In the genomic region with DNA sequence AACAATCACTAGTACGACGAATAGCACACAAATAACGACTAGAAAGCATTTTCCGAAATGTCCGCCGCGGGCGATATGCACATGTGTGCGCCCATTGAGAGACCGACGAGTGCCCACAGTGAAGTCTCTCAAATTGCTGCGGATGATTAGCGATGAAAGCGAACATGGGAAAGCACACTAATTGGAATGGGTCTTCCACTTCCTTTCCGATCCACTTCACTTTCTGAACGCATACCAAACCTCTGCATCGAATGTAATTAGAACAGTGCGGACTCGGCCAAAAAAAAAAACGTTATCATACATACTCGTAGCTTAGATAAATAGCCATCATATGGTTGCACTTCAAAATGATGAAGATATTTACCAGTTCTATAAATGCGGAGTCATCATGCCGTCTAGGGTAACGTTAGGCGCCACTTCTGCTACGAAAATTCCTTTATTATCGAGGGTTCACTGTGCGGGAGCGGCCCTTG, we compare ENCODE assay signal across 1 fruit fly cellular context.
TF ChIP-seq lines count a peak whose summit lies in the region.

No protein-coding gene starts in this region.

TF ChIP-seq in whole organism, embryonic, 481 proteins besides CTCF, POLR2A, EP300 and RAD21 (continued from another document and continues in another):
- no peak for TF ChIP-seq tin (GFP tag; optimal IDR thresholded peaks at IDR 0.05; lab: Kevin White, UChicago)
- TF ChIP-seq D19B (GFP tag; optimal IDR thresholded peaks at IDR 0.05; lab: Kevin White, UChicago) = no peak
- peak; percentile 12 for TF ChIP-seq Atf3 (GFP tag; optimal IDR thresholded peaks at IDR 0.05; lab: Kevin White, UChicago)
- no peak for TF ChIP-seq toy (GFP tag; IDR thresholded peaks at IDR 0.05; lab: Robert Waterston, UW)
- TF ChIP-seq hb (GFP tag; IDR thresholded peaks at IDR 0.05; lab: Robert Waterston, UW; ENCODE audit: partially characterized antibody) = no peak
- TF ChIP-seq CG6654 (GFP tag; optimal IDR thresholded peaks at IDR 0.05; lab: Kevin White, UChicago) = no peak
- no peak for TF ChIP-seq CG9797 (GFP tag; optimal IDR thresholded peaks at IDR 0.05; lab: Kevin White, UChicago)
- no peak for TF ChIP-seq ftz-f1 (GFP tag; optimal IDR thresholded peaks at IDR 0.05; lab: Kevin White, UChicago)
- peak; percentile 59 for TF ChIP-seq Xbp1 (GFP tag; optimal IDR thresholded peaks at IDR 0.05; lab: Kevin White, UChicago)
- TF ChIP-seq Hmx (GFP tag; optimal IDR thresholded peaks at IDR 0.05; lab: Kevin White, UChicago) = no peak
- TF ChIP-seq h (optimal IDR thresholded peaks at IDR 0.05; lab: Kevin White, UChicago) = no peak
- TF ChIP-seq CG17328 (GFP tag; IDR thresholded peaks at IDR 0.05; lab: Robert Waterston, UW) = peak; percentile 48
- no peak for TF ChIP-seq lov (optimal IDR thresholded peaks at IDR 0.05; lab: Kevin White, UChicago)
- 0 out of 3 replicates have a peak, but pooled peaks have one; percentile 65 for TF ChIP-seq lov (GFP tag; IDR thresholded peaks at IDR 0.05; lab: Robert Waterston, UW)
- TF ChIP-seq ken (GFP tag; IDR thresholded peaks at IDR 0.05; lab: Robert Waterston, UW) = peak; percentile 64; the same call in 1 of the 3 replicates
- TF ChIP-seq pb (GFP tag; optimal IDR thresholded peaks at IDR 0.05; lab: Kevin White, UChicago) = peak; percentile 61
- TF ChIP-seq kni (GFP tag; optimal IDR thresholded peaks at IDR 0.05; lab: Kevin White, UChicago) = peak; percentile 30
- peak; percentile 95 for TF ChIP-seq grau (tag; optimal IDR thresholded peaks at IDR 0.05; lab: Kevin White, UChicago)
- no peak for TF ChIP-seq pzg (GFP tag; optimal IDR thresholded peaks at IDR 0.05; lab: Kevin White, UChicago)
- TF ChIP-seq ash1 (GFP tag; optimal IDR thresholded peaks at IDR 0.05; lab: Kevin White, UChicago) = no peak
- peak; percentile 37 for TF ChIP-seq HHEX (GFP tag; optimal IDR thresholded peaks at IDR 0.05; lab: Kevin White, UChicago)
- no peak for TF ChIP-seq HLHmδ (GFP tag; optimal IDR thresholded peaks at IDR 0.05; lab: Kevin White, UChicago)
- TF ChIP-seq CG14710 (tag; optimal IDR thresholded peaks at IDR 0.05; lab: Kevin White, UChicago) = peak; percentile 31
- TF ChIP-seq Drgx (GFP tag; IDR thresholded peaks at IDR 0.05; lab: Robert Waterston, UW) = no peak
- no peak; the same call in 1 of the 2 replicates for TF ChIP-seq Ptx1 (GFP tag; IDR thresholded peaks at IDR 0.05; lab: Robert Waterston, UW)
- no peak for TF ChIP-seq GATAe (GFP tag; conservative IDR thresholded peaks at IDR 0.05; lab: Robert Waterston, UW)
- no peak for TF ChIP-seq CG14441 (GFP tag; IDR thresholded peaks at IDR 0.05; lab: Robert Waterston, UW)
- peak in 1 of 2 experiments; percentile 7 for TF ChIP-seq insv (GFP tag; optimal IDR thresholded peaks at IDR 0.05; lab: Kevin White, UChicago)
- peak; percentile 23; the same call in 1 of the 3 replicates for TF ChIP-seq H15 (GFP tag; IDR thresholded peaks at IDR 0.05; lab: Robert Waterston, UW)
- no peak for TF ChIP-seq CG16813 (GFP tag; IDR thresholded peaks at IDR 0.05; lab: Robert Waterston, UW; ENCODE audit: partially characterized antibody)
- no peak for TF ChIP-seq emc (GFP tag; optimal IDR thresholded peaks at IDR 0.05; lab: Kevin White, UChicago)
- no peak for TF ChIP-seq tgo (GFP tag; IDR thresholded peaks at IDR 0.05; lab: Robert Waterston, UW)
- no peak for TF ChIP-seq Fer3 (tag; optimal IDR thresholded peaks at IDR 0.05; lab: Kevin White, UChicago)
- no peak for TF ChIP-seq Poxn (GFP tag; IDR thresholded peaks at IDR 0.05; lab: Robert Waterston, UW)
- no peak for TF ChIP-seq nau (GFP tag; optimal IDR thresholded peaks at IDR 0.05; lab: Kevin White, UChicago)
- no peak for TF ChIP-seq CG4730 (GFP tag; IDR thresholded peaks at IDR 0.05; lab: Robert Waterston, UW)
- peak; percentile 57 for TF ChIP-seq CG13424 (tag; optimal IDR thresholded peaks at IDR 0.05; lab: Kevin White, UChicago)
- TF ChIP-seq Scr (GFP tag; IDR thresholded peaks at IDR 0.05; lab: Robert Waterston, UW; ENCODE audit: partially characterized antibody) = no peak
- peak; percentile 59 for TF ChIP-seq Hsf (GFP tag; optimal IDR thresholded peaks at IDR 0.05; lab: Kevin White, UChicago)
- no peak for TF ChIP-seq CG11247 (GFP tag; IDR thresholded peaks at IDR 0.05; lab: Robert Waterston, UW)
- no peak for TF ChIP-seq CG17568 (GFP tag; optimal IDR thresholded peaks at IDR 0.05; lab: Kevin White, UChicago)
- TF ChIP-seq CG15696 (tag; optimal IDR thresholded peaks at IDR 0.05; lab: Kevin White, UChicago) = peak; percentile 30
- TF ChIP-seq CG8924 (tag; optimal IDR thresholded peaks at IDR 0.05; lab: Kevin White, UChicago) = peak; percentile 14
- TF ChIP-seq CG16779 (GFP tag; IDR thresholded peaks at IDR 0.05; lab: Robert Waterston, UW) = no peak
- no peak for TF ChIP-seq ac (GFP tag; optimal IDR thresholded peaks at IDR 0.05; lab: Kevin White, UChicago)
- TF ChIP-seq chn (GFP tag; optimal IDR thresholded peaks at IDR 0.05; lab: Kevin White, UChicago) = peak; percentile 9
- TF ChIP-seq CG30020 (tag; optimal IDR thresholded peaks at IDR 0.05; lab: Kevin White, UChicago) = no peak
- TF ChIP-seq Meics (GFP tag; optimal IDR thresholded peaks at IDR 0.05; lab: Kevin White, UChicago) = no peak
- peak; percentile 21 for TF ChIP-seq CG18619 (GFP tag; optimal IDR thresholded peaks at IDR 0.05; lab: Kevin White, UChicago)
- TF ChIP-seq CG16815 (GFP tag; optimal IDR thresholded peaks at IDR 0.05; lab: Kevin White, UChicago) = peak; percentile 47
- TF ChIP-seq Dp (GFP tag; optimal IDR thresholded peaks at IDR 0.05; lab: Kevin White, UChicago) = no peak
- TF ChIP-seq CG3995 (GFP tag; optimal IDR thresholded peaks at IDR 0.05; lab: Kevin White, UChicago) = no peak
- 0 out of 2 replicates have a peak, but pooled peaks have one; percentile 24 for TF ChIP-seq chm (GFP tag; IDR thresholded peaks at IDR 0.05; lab: Robert Waterston, UW)
- TF ChIP-seq sc (optimal IDR thresholded peaks at IDR 0.05; lab: Kevin White, UChicago) = no peak
- no peak for TF ChIP-seq sc (GFP tag; optimal IDR thresholded peaks at IDR 0.05; lab: Kevin White, UChicago)
- TF ChIP-seq HmgZ (tag; optimal IDR thresholded peaks at IDR 0.05; lab: Kevin White, UChicago) = no peak
- no peak for TF ChIP-seq CG31388 (GFP tag; optimal IDR thresholded peaks at IDR 0.05; lab: Kevin White, UChicago)
- TF ChIP-seq danr (GFP tag; IDR thresholded peaks at IDR 0.05; lab: Robert Waterston, UW) = no peak
- TF ChIP-seq CG3838 (GFP tag; optimal IDR thresholded peaks at IDR 0.05; lab: Kevin White, UChicago) = no peak
- TF ChIP-seq CG11695 (GFP tag; IDR thresholded peaks at IDR 0.05; lab: Robert Waterston, UW) = 0 out of 3 replicates have a peak, but pooled peaks have one; percentile 25
- peak; percentile 15 for TF ChIP-seq CG6254 (GFP tag; optimal IDR thresholded peaks at IDR 0.05; lab: Kevin White, UChicago)
- TF ChIP-seq CG6689 (GFP tag; IDR thresholded peaks at IDR 0.05; lab: Robert Waterston, UW) = peak; percentile 36; the same call in 1 of the 2 replicates
- peak; percentile 24 for TF ChIP-seq ATbp (GFP tag; optimal IDR thresholded peaks at IDR 0.05; lab: Kevin White, UChicago)
- TF ChIP-seq Fer2 (tag; optimal IDR thresholded peaks at IDR 0.05; lab: Kevin White, UChicago) = no peak
- TF ChIP-seq Lhr (GFP tag; optimal IDR thresholded peaks at IDR 0.05; lab: Kevin White, UChicago) = peak; percentile 27
- TF ChIP-seq CG7556 (GFP tag; optimal IDR thresholded peaks at IDR 0.05; lab: Kevin White, UChicago) = peak; percentile 51
- TF ChIP-seq pnt (GFP tag; optimal IDR thresholded peaks at IDR 0.05; lab: Kevin White, UChicago) = peak; percentile 33
- TF ChIP-seq CoRest (tag; optimal IDR thresholded peaks at IDR 0.05; lab: Kevin White, UChicago) = peak; percentile 55
- no peak for TF ChIP-seq CG4360 (GFP tag; IDR thresholded peaks at IDR 0.05; lab: Robert Waterston, UW)
- no peak for TF ChIP-seq CG10565 (GFP tag; optimal IDR thresholded peaks at IDR 0.05; lab: Kevin White, UChicago)
- no peak for TF ChIP-seq CG11093 (GFP tag; IDR thresholded peaks at IDR 0.05; lab: Robert Waterston, UW)
- TF ChIP-seq jumu (GFP tag; optimal IDR thresholded peaks at IDR 0.05; lab: Kevin White, UChicago) = peak; percentile 24
- peak; percentile 7 for TF ChIP-seq CG30403 (GFP tag; optimal IDR thresholded peaks at IDR 0.05; lab: Kevin White, UChicago)
- TF ChIP-seq fd64A (GFP tag; optimal IDR thresholded peaks at IDR 0.05; lab: Kevin White, UChicago) = peak; percentile 22
- no peak for TF ChIP-seq HmgD (GFP tag; optimal IDR thresholded peaks at IDR 0.05; lab: Kevin White, UChicago)
- TF ChIP-seq CG10366 (GFP tag; IDR thresholded peaks at IDR 0.05; lab: Robert Waterston, UW) = no peak
- TF ChIP-seq bsh (GFP tag; optimal IDR thresholded peaks at IDR 0.05; lab: Kevin White, UChicago) = peak in 1 of 2 experiments; percentile 67
- peak; percentile 6 for TF ChIP-seq CG8281 (tag; optimal IDR thresholded peaks at IDR 0.05; lab: Kevin White, UChicago)
- TF ChIP-seq CG3726 (GFP tag; IDR thresholded peaks at IDR 0.05; lab: Robert Waterston, UW) = no peak
- no peak for TF ChIP-seq H2.0 (GFP tag; IDR thresholded peaks at IDR 0.05; lab: Robert Waterston, UW)
- TF ChIP-seq psq (GFP tag; optimal IDR thresholded peaks at IDR 0.05; lab: Kevin White, UChicago) = no peak
- TF ChIP-seq CG3847 (GFP tag; IDR thresholded peaks at IDR 0.05; lab: Robert Waterston, UW) = peak; percentile 32; the same call in 1 of the 2 replicates
- TF ChIP-seq Eip74EF (GFP tag; optimal IDR thresholded peaks at IDR 0.05; lab: Kevin White, UChicago) = no peak
- peak; percentile 20 for TF ChIP-seq mam (GFP tag; optimal IDR thresholded peaks at IDR 0.05; lab: Kevin White, UChicago)
- TF ChIP-seq Doc2 (GFP tag; IDR thresholded peaks at IDR 0.05; lab: Robert Waterston, UW) = no peak
- TF ChIP-seq btn (GFP tag; optimal IDR thresholded peaks at IDR 0.05; lab: Kevin White, UChicago) = no peak
- no peak for TF ChIP-seq Gsc (GFP tag; IDR thresholded peaks at IDR 0.05; lab: Robert Waterston, UW)
- no peak for TF ChIP-seq CG7372 (GFP tag; IDR thresholded peaks at IDR 0.05; lab: Robert Waterston, UW)
- peak in 1 of 3 experiments; percentile 55 for TF ChIP-seq lola (GFP tag; optimal IDR thresholded peaks at IDR 0.05; lab: Kevin White, UChicago)
- no peak for TF ChIP-seq wor (GFP tag; IDR thresholded peaks at IDR 0.05; lab: Robert Waterston, UW)
- peak; percentile 58 for TF ChIP-seq CG18262 (tag; optimal IDR thresholded peaks at IDR 0.05; lab: Kevin White, UChicago)
- peak; percentile 35 for TF ChIP-seq CG13775 (GFP tag; optimal IDR thresholded peaks at IDR 0.05; lab: Kevin White, UChicago)
- peak; percentile 37 for TF ChIP-seq CG11504 (tag; optimal IDR thresholded peaks at IDR 0.05; lab: Kevin White, UChicago)
- no peak for TF ChIP-seq Vsx1 (GFP tag; optimal IDR thresholded peaks at IDR 0.05; lab: Kevin White, UChicago)
- TF ChIP-seq NK7.1 (GFP tag; optimal IDR thresholded peaks at IDR 0.05; lab: Kevin White, UChicago) = no peak
- peak; percentile 8 for TF ChIP-seq ind (GFP tag; optimal IDR thresholded peaks at IDR 0.05; lab: Kevin White, UChicago)
- TF ChIP-seq sens-2 (GFP tag; IDR thresholded peaks at IDR 0.05; lab: Robert Waterston, UW) = no peak
- peak; percentile 54 for TF ChIP-seq Camta (GFP tag; optimal IDR thresholded peaks at IDR 0.05; lab: Kevin White, UChicago)
- TF ChIP-seq nmo (GFP tag; optimal IDR thresholded peaks at IDR 0.05; lab: Kevin White, UChicago) = peak; percentile 36
- TF ChIP-seq slbo (GFP tag; IDR thresholded peaks at IDR 0.05; lab: Robert Waterston, UW) = peak; percentile 49
- TF ChIP-seq CG4282 (GFP tag; optimal IDR thresholded peaks at IDR 0.05; lab: Kevin White, UChicago) = no peak
- no peak for TF ChIP-seq eyg (GFP tag; optimal IDR thresholded peaks at IDR 0.05; lab: Kevin White, UChicago)
- TF ChIP-seq gce (GFP tag; IDR thresholded peaks at IDR 0.05; lab: Robert Waterston, UW) = no peak
- no peak for TF ChIP-seq Taf1 (GFP tag; IDR thresholded peaks at IDR 0.05; lab: Robert Waterston, UW)
- peak; percentile 53 for TF ChIP-seq CG8089 (GFP tag; optimal IDR thresholded peaks at IDR 0.05; lab: Kevin White, UChicago)
- peak; percentile 4 for TF ChIP-seq CG2120 (GFP tag; optimal IDR thresholded peaks at IDR 0.05; lab: Kevin White, UChicago)
- no peak for TF ChIP-seq CG15269 (tag; optimal IDR thresholded peaks at IDR 0.05; lab: Kevin White, UChicago)
- no peak for TF ChIP-seq CG2202 (tag; optimal IDR thresholded peaks at IDR 0.05; lab: Kevin White, UChicago)
- TF ChIP-seq tap (tag; optimal IDR thresholded peaks at IDR 0.05; lab: Kevin White, UChicago) = no peak
- peak; percentile 0 for TF ChIP-seq Atf-2 (GFP tag; optimal IDR thresholded peaks at IDR 0.05; lab: Kevin White, UChicago)
- peak; percentile 37 to 67 for TF ChIP-seq chif (GFP tag; optimal IDR thresholded peaks at IDR 0.05; lab: Kevin White, UChicago)
- TF ChIP-seq CG34422 (GFP tag; IDR thresholded peaks at IDR 0.05; lab: Robert Waterston, UW) = no peak; the same call in 1 of the 3 replicates
- no peak for TF ChIP-seq Fer1 (GFP tag; optimal IDR thresholded peaks at IDR 0.05; lab: Kevin White, UChicago)
- TF ChIP-seq CG4328 (GFP tag; optimal IDR thresholded peaks at IDR 0.05; lab: Kevin White, UChicago) = no peak
- no peak for TF ChIP-seq ssp (GFP tag; IDR thresholded peaks at IDR 0.05; lab: Robert Waterston, UW)
- TF ChIP-seq CG12391 (tag; optimal IDR thresholded peaks at IDR 0.05; lab: Kevin White, UChicago) = peak; percentile 61
- TF ChIP-seq Nf-YA (GFP tag; IDR thresholded peaks at IDR 0.05; lab: Robert Waterston, UW) = no peak
- TF ChIP-seq CG10959 (GFP tag; IDR thresholded peaks at IDR 0.05; lab: Robert Waterston, UW) = 0 out of 2 replicates have a peak, but pooled peaks have one; percentile 28
- TF ChIP-seq row (GFP tag; IDR thresholded peaks at IDR 0.05; lab: Robert Waterston, UW) = peak; percentile 74
- peak; percentile 11 for TF ChIP-seq Hr3 (GFP tag; optimal IDR thresholded peaks at IDR 0.05; lab: Kevin White, UChicago)
- TF ChIP-seq tna (GFP tag; IDR thresholded peaks at IDR 0.05; lab: Robert Waterston, UW; ENCODE audit: partially characterized antibody) = no peak
- TF ChIP-seq gro (GFP tag; optimal IDR thresholded peaks at IDR 0.05; lab: Kevin White, UChicago) = no peak
- no peak for TF ChIP-seq yki (optimal IDR thresholded peaks at IDR 0.05; lab: Kevin White, UChicago)
- no peak for TF ChIP-seq p53 (GFP tag; optimal IDR thresholded peaks at IDR 0.05; lab: Kevin White, UChicago)
- TF ChIP-seq CG11398 (GFP tag; optimal IDR thresholded peaks at IDR 0.05; lab: Kevin White, UChicago) = peak; percentile 40
- no peak for TF ChIP-seq schlank (tag; optimal IDR thresholded peaks at IDR 0.05; lab: Kevin White, UChicago)
- peak; percentile 55 for TF ChIP-seq Mes4 (GFP tag; optimal IDR thresholded peaks at IDR 0.05; lab: Kevin White, UChicago)
- peak; percentile 47 for TF ChIP-seq CG30431 (GFP tag; optimal IDR thresholded peaks at IDR 0.05; lab: Kevin White, UChicago)
- no peak for TF ChIP-seq bowl (GFP tag; IDR thresholded peaks at IDR 0.05; lab: Robert Waterston, UW)
- TF ChIP-seq sens (GFP tag; lab: Kevin White, UChicago) = peak; percentile 93
